Worm (Caenorhabditis elegans) whole organism, L3 larva: ENCODE results near the gene prx-12.

ENCODE experiments used
- ZK546.5 ChIP-seq: sonication (generic microtip); optimal IDR thresholded peaks from 2 replicates; lab custom pipeline; 2017; ENCODE audit warnings: missing biosample characterization, missing genetic modification characterization
- aly-2 ChIP-seq: fragments of 150-350 bp; optimal IDR thresholded peaks from 2 replicates; lab custom pipeline; 2014; ENCODE audit warnings: missing biosample characterization, missing genetic modification characterization
- ama-1 ChIP-seq: fragments of 150-350 bp; optimal IDR thresholded peaks from 2 replicates; lab custom pipeline; 2018
- ceh-16 ChIP-seq: sonication (generic microtip); optimal IDR thresholded peaks from 2 replicates; lab custom pipeline; 2017; ENCODE audit warnings: missing biosample characterization, missing genetic modification characterization
- ceh-28 ChIP-seq: fragments of 150-350 bp; optimal IDR thresholded peaks from 2 replicates; lab custom pipeline; 2014; ENCODE audit warnings: missing biosample characterization, missing genetic modification reagents, missing genetic modification characterization
- ceh-82 ChIP-seq: fragments of 150-350 bp; optimal IDR thresholded peaks from 2 replicates; lab custom pipeline; 2014; ENCODE audit warnings: missing biosample characterization, missing genetic modification characterization
- ceh-9 ChIP-seq: sonication (generic microtip); optimal IDR thresholded peaks from 2 replicates; lab custom pipeline; 2018; ENCODE audit warnings: missing biosample characterization, missing genetic modification characterization
- daf-12 ChIP-seq: fragments of 150-350 bp; optimal IDR thresholded peaks from 2 replicates; lab custom pipeline; 2014; ENCODE audit warnings: missing biosample characterization, missing genetic modification reagents, missing genetic modification characterization
- egl-27 ChIP-seq: sonication (generic microtip); optimal IDR thresholded peaks from 4 replicates; lab custom pipeline; 2017; ENCODE audit warnings: missing biosample characterization, missing genetic modification reagents, missing genetic modification characterization
- egl-5 ChIP-seq: fragments of 150-350 bp; optimal IDR thresholded peaks from 2 replicates; lab custom pipeline; 2017; ENCODE audit warnings: missing biosample characterization, missing genetic modification reagents, missing genetic modification characterization, inconsistent platforms
- elt-2 ChIP-seq: sonication (generic microtip); optimal IDR thresholded peaks from 2 replicates; lab custom pipeline; 2016; ENCODE audit warnings: missing genetic modification reagents, mild to moderate bottlenecking, missing genetic modification characterization, missing compliant biosample characterization
- elt-3 ChIP-seq, 3 experiments: fragments of 150-350 bp in 1 of 3; sonication (generic microtip) in 2 of 3; optimal IDR thresholded peaks; 2 replicates in 2 of 3; 4 replicates in 1 of 3; lab custom pipeline; 2014 to 2017; ENCODE audit warnings: missing biosample characterization in 3 of 3, missing genetic modification characterization in 3 of 3
- fkh-10 ChIP-seq: sonication (generic microtip); optimal IDR thresholded peaks from 2 replicates; lab custom pipeline; 2017; ENCODE audit warnings: missing biosample characterization, missing genetic modification reagents, missing genetic modification characterization
- fos-1 ChIP-seq: fragments of 150-350 bp; optimal IDR thresholded peaks from 2 replicates; lab custom pipeline; 2014; ENCODE audit warnings: missing biosample characterization, missing genetic modification characterization
- hmg-11 ChIP-seq: sonication (generic microtip); optimal IDR thresholded peaks from 2 replicates; lab custom pipeline; 2016; ENCODE audit warnings: missing genetic modification characterization, missing compliant biosample characterization
- jun-1 ChIP-seq: fragments of 150-350 bp; optimal IDR thresholded peaks from 2 replicates; lab custom pipeline; 2014; ENCODE audit warnings: missing biosample characterization, missing genetic modification reagents, missing genetic modification characterization
- lin-39 ChIP-seq: fragments of 150-350 bp; optimal IDR thresholded peaks from 2 replicates; lab custom pipeline; 2018; ENCODE audit warnings: missing biosample characterization, missing genetic modification reagents, missing genetic modification characterization
- nfya-1 ChIP-seq: sonication (generic microtip); optimal IDR thresholded peaks from 2 replicates; lab custom pipeline; 2017; ENCODE audit warnings: missing genetic modification characterization, mild to moderate bottlenecking, missing compliant biosample characterization, antibody characterized with exemption, moderate library complexity; ENCODE audit not compliant: insufficient read depth
- nhr-11 ChIP-seq: fragments of 150-350 bp; optimal IDR thresholded peaks from 2 replicates; lab custom pipeline; 2014; ENCODE audit warnings: missing biosample characterization, missing genetic modification characterization
- nhr-12 ChIP-seq: fragments of 150-350 bp; optimal IDR thresholded peaks from 2 replicates; lab custom pipeline; 2014; ENCODE audit warnings: missing biosample characterization, missing genetic modification characterization
- nhr-23 ChIP-seq: fragments of 150-350 bp; optimal IDR thresholded peaks from 2 replicates; lab custom pipeline; 2014; ENCODE audit warnings: missing biosample characterization, missing genetic modification reagents, missing genetic modification characterization
- nhr-25 ChIP-seq: sonication (generic microtip); optimal IDR thresholded peaks from 2 replicates; lab custom pipeline; 2017; ENCODE audit warnings: missing biosample characterization, missing genetic modification characterization
- nhr-67 ChIP-seq: fragments of 150-350 bp; optimal IDR thresholded peaks from 2 replicates; lab custom pipeline; 2014; ENCODE audit warnings: missing biosample characterization, missing genetic modification characterization
- nhr-76 ChIP-seq: fragments of 150-350 bp; sonication (generic microtip); optimal IDR thresholded peaks from 5 replicates; lab custom pipeline; 2014; ENCODE audit warnings: missing biosample characterization, missing genetic modification characterization
- pha-4 ChIP-seq: fragments of 150-350 bp; optimal IDR thresholded peaks from 2 replicates; lab custom pipeline; 2014; ENCODE audit warnings: missing biosample characterization, missing genetic modification reagents, missing genetic modification characterization
- pqm-1 ChIP-seq: fragments of 150-350 bp; optimal IDR thresholded peaks from 2 replicates; lab custom pipeline; 2017; ENCODE audit warnings: missing biosample characterization, missing genetic modification characterization, inconsistent platforms
- sea-2 ChIP-seq: fragments of 150-350 bp; sonication (generic microtip); optimal IDR thresholded peaks from 4 replicates; lab custom pipeline; 2014; ENCODE audit warnings: missing biosample characterization, missing genetic modification reagents, missing genetic modification characterization
- unc-62 ChIP-seq: fragments of 150-350 bp; sonication (generic microtip); optimal IDR thresholded peaks from 4 replicates; lab custom pipeline; 2014; ENCODE audit warnings: missing biosample characterization, missing genetic modification reagents, missing genetic modification characterization
- ztf-4 ChIP-seq: fragments of 150-350 bp; optimal IDR thresholded peaks from 2 replicates; lab custom pipeline; 2014; ENCODE audit warnings: missing biosample characterization, missing genetic modification characterization

The prx-12 gene

ce11 chrX:11387723-11388330 is 5.3 kb upstream of the prx-12 start:
- no peak for TF ChIP-seq fkh-10 (GFP tag; lab: Kevin White, UChicago)

ce11 chrX:11400467-11401184 is 7.5 kb downstream of the prx-12 start:
- TF ChIP-seq pha-4 (tag; lab: Kevin White, UChicago) (peak; percentile 39), pqm-1 (tag; lab: Kevin White, UChicago) (peak; percentile 61), elt-2 (tag; lab: Kevin White, UChicago) (peak; percentile 29), fkh-10 (GFP tag; lab: Kevin White, UChicago) (no peak)

DNA sequence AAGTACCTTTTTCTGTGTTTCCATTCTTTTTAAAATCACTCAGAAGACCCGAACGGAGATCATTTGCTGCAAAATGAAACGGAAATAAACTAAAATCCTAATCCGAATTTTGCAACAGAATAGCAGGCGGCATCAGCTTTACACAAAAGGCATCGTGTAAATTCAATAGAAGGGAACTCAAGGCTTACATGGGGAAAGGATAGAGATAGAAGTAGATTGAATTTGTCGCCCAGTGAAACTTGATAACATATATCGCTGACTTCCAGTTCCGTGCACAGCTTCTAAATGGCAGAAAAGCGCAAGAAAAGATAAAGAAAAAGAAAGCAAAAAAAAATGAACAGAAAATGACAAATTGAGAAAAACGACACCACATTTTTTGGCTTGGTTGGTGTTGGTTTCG is 12.8 kb downstream of the prx-12 start, which contains the start of gene slo-2:
Gene slo-2, minus strand, starts transcription at position 24 of the 400 bp plus-strand sequence.
- TF ChIP-seq lin-39 (tag; lab: Kevin White, UChicago) (peak; percentile 21), sea-2 (GFP tag; lab: Kevin White, UChicago) (no peak)

- TF ChIP-seq aly-2 (no peak), daf-12 (tag; lab: Kevin White, UChicago) (no peak), elt-2 (tag; lab: Kevin White, UChicago) (peak; percentile 20), fkh-10 (GFP tag; lab: Kevin White, UChicago) (no peak), ama-1 (lab: Kevin White, UChicago) (peak; percentile 44)
Observed at ce11 chrX:11406784-11407183, 13.7 kb downstream of the prx-12 start.

- peak; percentile 39 for TF ChIP-seq ama-1 (lab: Kevin White, UChicago)
- no peak for TF ChIP-seq hmg-11 (tag; lab: Kevin White, UChicago)
- peak; percentile 87 for TF ChIP-seq pha-4 (tag; lab: Kevin White, UChicago)
- TF ChIP-seq nhr-11 = no peak
- TF ChIP-seq jun-1 = peak; percentile 17
- TF ChIP-seq nhr-23 (tag; lab: Kevin White, UChicago) = no peak
- no peak for TF ChIP-seq nhr-25 (tag; lab: Kevin White, UChicago)
- TF ChIP-seq egl-5 = no peak
- no peak for TF ChIP-seq ceh-82 (tag; lab: Kevin White, UChicago)
- TF ChIP-seq elt-3 (tag; optimal IDR thresholded peaks at IDR 0.05; lab: Kevin White, UChicago) = no peak
- no peak for TF ChIP-seq lin-39 (tag; lab: Kevin White, UChicago)
- TF ChIP-seq fos-1 (tag; lab: Kevin White, UChicago) = no peak
- TF ChIP-seq nhr-12 (tag; lab: Kevin White, UChicago) = no peak
- peak; percentile 94 for TF ChIP-seq elt-2 (tag; lab: Kevin White, UChicago)
- no peak for TF ChIP-seq ceh-16 (tag; lab: Kevin White, UChicago)
- no peak for TF ChIP-seq ztf-4
- peak; percentile 1 for TF ChIP-seq nfya-1 (tag; lab: Kevin White, UChicago)
- peak; percentile 29 for TF ChIP-seq ceh-28 (tag; lab: Kevin White, UChicago)
- TF ChIP-seq unc-62 = no peak
- TF ChIP-seq nhr-76 (tag; lab: Kevin White, UChicago) = no peak
- TF ChIP-seq ceh-9 = no peak
- TF ChIP-seq pqm-1 (tag; lab: Kevin White, UChicago) = peak; percentile 37
- TF ChIP-seq egl-27 (tag; lab: Kevin White, UChicago) = no peak
- no peak for TF ChIP-seq ZK546.5 (tag; lab: Kevin White, UChicago)
- TF ChIP-seq daf-12 (tag; lab: Kevin White, UChicago) = no peak
- no peak for TF ChIP-seq sea-2 (GFP tag; lab: Kevin White, UChicago)
- TF ChIP-seq nhr-67 (tag; lab: Kevin White, UChicago) = no peak
Observed at ce11 chrX:11407682-11408335, 14.7 kb downstream of the prx-12 start, which contains the start of gene F08B12.4. TSS of gene F08B12.4 (minus strand) at chrX:11407732.
